Fruit fly (Drosophila melanogaster) whole organism, wandering third instar larva: ENCODE measurements around the gene CG6066.

Experiments
- Abd-B ChIP-seq: fragments of >200 bp; optimal IDR thresholded peaks from 2 replicates; lab custom pipeline; 2017; ENCODE audit warnings: missing biosample characterization, missing genetic modification characterization
- CG32264 ChIP-seq: fragments of 200-800 bp; sonication (Bioruptor generic); optimal IDR thresholded peaks from 2 replicates; lab custom pipeline; 2016; ENCODE audit warnings: missing biosample characterization, missing genetic modification characterization
- CG9705 ChIP-seq: fragments of 200-800 bp; sonication (Bioruptor generic); optimal IDR thresholded peaks from 2 replicates; lab custom pipeline; 2018; ENCODE audit warnings: missing biosample characterization, mild to moderate bottlenecking, missing genetic modification characterization
- CrebA ChIP-seq: fragments of 200-800 bp; sonication (Bioruptor generic); optimal IDR thresholded peaks from 2 replicates; lab custom pipeline; 2016; ENCODE audit warnings: missing biosample characterization, mild to moderate bottlenecking, missing genetic modification characterization, borderline replicate concordance
- Dfd ChIP-seq: fragments of >200 bp; optimal IDR thresholded peaks from 2 replicates; lab custom pipeline; 2017; ENCODE audit warnings: missing biosample characterization, missing genetic modification characterization
- Dif ChIP-seq: fragments of 200-275, 200-300 bp; sonication (Bioruptor generic); optimal IDR thresholded peaks from 2 replicates; lab custom pipeline; 2018; ENCODE audit warnings: missing biosample characterization, missing genetic modification characterization; ENCODE audit not compliant: partially characterized antibody
- GATAd ChIP-seq: sonication (Bioruptor generic); optimal IDR thresholded peaks from 2 replicates; lab custom pipeline; 2016; ENCODE audit warnings: missing biosample characterization, missing genetic modification characterization
- HLH106 ChIP-seq: fragments of 200-800 bp; optimal IDR thresholded peaks from 3 replicates; lab custom pipeline; 2019; ENCODE audit warnings: missing biosample characterization, mild to moderate bottlenecking, missing genetic modification characterization, moderate library complexity
- Hnf4 ChIP-seq: fragments of 200-800 bp; sonication (Bioruptor generic); optimal IDR thresholded peaks from 2 replicates; lab custom pipeline; 2016; ENCODE audit warnings: missing biosample characterization, mild to moderate bottlenecking, missing genetic modification characterization
- Hr78 ChIP-seq: fragments of >200 bp; optimal IDR thresholded peaks from 2 replicates; lab custom pipeline; 2017; ENCODE audit warnings: missing biosample characterization, missing genetic modification characterization
- Hr83 ChIP-seq: fragments of 200-300 bp; sonication (Bioruptor generic); optimal IDR thresholded peaks from 2 replicates; lab custom pipeline; 2016; ENCODE audit warnings: missing biosample characterization, mild to moderate bottlenecking, missing genetic modification characterization, moderate library complexity; ENCODE audit not compliant: poor library complexity, severe bottlenecking
- Jra ChIP-seq: sonication (Bioruptor generic); optimal IDR thresholded peaks from 2 replicates; lab custom pipeline; 2016; ENCODE audit warnings: missing biosample characterization, missing genetic modification characterization
- Mio ChIP-seq: sonication (Bioruptor generic); optimal IDR thresholded peaks from 2 replicates; lab custom pipeline; 2016; ENCODE audit warnings: missing biosample characterization, missing genetic modification characterization
- Myc ChIP-seq: fragments of >200 bp; optimal IDR thresholded peaks from 2 replicates; lab custom pipeline; 2017
- N ChIP-seq: fragments of >200 bp; optimal IDR thresholded peaks from 2 replicates; lab custom pipeline; 2018; ENCODE audit warnings: missing biosample characterization, missing external identifiers, missing genetic modification characterization
- OdsH ChIP-seq: fragments of 200-800 bp; sonication (Bioruptor generic); optimal IDR thresholded peaks from 2 replicates; lab custom pipeline; 2016; ENCODE audit warnings: missing biosample characterization, mild to moderate bottlenecking, missing genetic modification characterization
- Rel ChIP-seq, 2 experiments: fragments of 200-800 bp; sonication (Bioruptor generic) in 1 of 2; optimal IDR thresholded peaks; 2 replicates in 1 of 2; 3 replicates in 1 of 2; lab custom pipeline; 2016 to 2019; ENCODE audit warnings: mild to moderate bottlenecking in 2 of 2, missing biosample characterization in 2 of 2, missing genetic modification characterization in 2 of 2, moderate library complexity in 1 of 2
- Sp1 ChIP-seq: fragments of 200-800 bp; sonication (Bioruptor generic); optimal IDR thresholded peaks from 3 replicates; lab custom pipeline; 2019; ENCODE audit warnings: missing biosample characterization, mild to moderate bottlenecking, missing genetic modification characterization, moderate library complexity
- Vsx2 ChIP-seq: fragments of 200-300, 225-300 bp; sonication (Bioruptor generic); optimal IDR thresholded peaks from 2 replicates; lab custom pipeline; 2018; ENCODE audit warnings: missing biosample characterization, missing genetic modification characterization; ENCODE audit not compliant: partially characterized antibody
- br ChIP-seq: fragments of 200-800 bp; sonication (Bioruptor generic); optimal IDR thresholded peaks from 2 replicates; lab custom pipeline; 2016; ENCODE audit warnings: missing biosample characterization, missing genetic modification characterization
- brk ChIP-seq: fragments of 200-800 bp; sonication (Bioruptor generic); optimal IDR thresholded peaks from 2 replicates; lab custom pipeline; 2016; ENCODE audit warnings: missing biosample characterization, mild to moderate bottlenecking, missing genetic modification characterization
- dl ChIP-seq, 2 experiments: fragments of 175-275, 200-275 bp in 1 of 2; fragments of 200-275 bp in 1 of 2; sonication (Bioruptor generic); optimal IDR thresholded peaks; lab custom pipeline; 2018; ENCODE audit warnings: mild to moderate bottlenecking in 2 of 2, missing biosample characterization in 2 of 2, missing genetic modification characterization in 2 of 2, moderate library complexity in 2 of 2; ENCODE audit not compliant: partially characterized antibody in 2 of 2, insufficient read depth in 1 of 2
- dmrt93B ChIP-seq: fragments of 200-800 bp; sonication (Bioruptor generic); optimal IDR thresholded peaks from 2 replicates; lab custom pipeline; 2018; ENCODE audit warnings: missing biosample characterization, mild to moderate bottlenecking, missing genetic modification characterization
- dsf ChIP-seq: sonication (Bioruptor generic); optimal IDR thresholded peaks from 2 replicates; lab custom pipeline; 2016; ENCODE audit warnings: missing biosample characterization, missing genetic modification characterization, borderline replicate concordance
- ey ChIP-seq: fragments of 200-800 bp; sonication (Bioruptor generic); optimal IDR thresholded peaks from 2 replicates; lab custom pipeline; 2016; ENCODE audit warnings: missing biosample characterization, missing genetic modification characterization
- foxo ChIP-seq, 2 experiments: fragments of 200-800 bp; sonication (Bioruptor generic); optimal IDR thresholded peaks; 2 replicates in 1 of 2; 3 replicates in 1 of 2; lab custom pipeline; 2016 to 2017; ENCODE audit warnings: missing biosample characterization in 2 of 2, missing genetic modification characterization in 2 of 2
- fru ChIP-seq: fragments of 200-800 bp; sonication (Bioruptor generic); optimal IDR thresholded peaks from 3 replicates; lab custom pipeline; 2016; ENCODE audit warnings: missing biosample characterization, mild to moderate bottlenecking, missing genetic modification characterization
- h ChIP-seq: fragments of 200-800 bp; sonication (Bioruptor generic); optimal IDR thresholded peaks from 3 replicates; lab custom pipeline; 2016; ENCODE audit warnings: missing biosample characterization, mild to moderate bottlenecking, missing genetic modification characterization
- jim ChIP-seq: fragments of 175-275, 200-325 bp; sonication (Bioruptor generic); optimal IDR thresholded peaks from 2 replicates; lab custom pipeline; 2016; ENCODE audit warnings: missing biosample characterization, mild to moderate bottlenecking, missing genetic modification characterization
- lola ChIP-seq: fragments of >200 bp; optimal IDR thresholded peaks from 2 replicates; lab custom pipeline; 2017; ENCODE audit warnings: missing biosample characterization, missing genetic modification characterization
- pan ChIP-seq: fragments of >200 bp; optimal IDR thresholded peaks from 2 replicates; lab custom pipeline; 2017
- psq ChIP-seq: fragments of 200-800 bp; sonication (Bioruptor generic); optimal IDR thresholded peaks from 3 replicates; lab custom pipeline; 2017; ENCODE audit warnings: missing biosample characterization, mild to moderate bottlenecking, missing genetic modification characterization, moderate library complexity
- rgr ChIP-seq: fragments of 200-800 bp; sonication (Bioruptor generic); optimal IDR thresholded peaks from 3 replicates; lab custom pipeline; 2016; ENCODE audit warnings: missing biosample characterization, mild to moderate bottlenecking, missing genetic modification characterization
- sage ChIP-seq: fragments of 200-800 bp; sonication (Bioruptor generic); optimal IDR thresholded peaks from 2 replicates; lab custom pipeline; 2016; ENCODE audit warnings: missing biosample characterization, mild to moderate bottlenecking, missing genetic modification characterization
- sv ChIP-seq: fragments of 200-800 bp; sonication (Bioruptor generic); optimal IDR thresholded peaks from 3 replicates; lab custom pipeline; 2016; ENCODE audit warnings: missing biosample characterization, missing genetic modification characterization
- tai ChIP-seq: sonication (Bioruptor generic); optimal IDR thresholded peaks from 2 replicates; lab custom pipeline; 2016; ENCODE audit warnings: missing biosample characterization, missing genetic modification characterization
- usp ChIP-seq: fragments of >200 bp; optimal IDR thresholded peaks from 2 replicates; lab custom pipeline; 2017; ENCODE audit warnings: missing biosample characterization, missing genetic modification characterization
- woc ChIP-seq: sonication (Bioruptor generic); optimal IDR thresholded peaks from 2 replicates; lab custom pipeline; 2016; ENCODE audit warnings: missing biosample characterization, mild to moderate bottlenecking, missing genetic modification characterization

The CG6066 gene

dm6 chr3R:27092263-27092662 lies 24.2 kb downstream of the CG6066 start:
- TF ChIP-seq usp (GFP tag; lab: Kevin White, UChicago) (no peak), ey (GFP tag; lab: Kevin White, UChicago) (peak; percentile 75), Abd-B (GFP tag; lab: Kevin White, UChicago) (no peak), sv (GFP tag; lab: Kevin White, UChicago) (no peak), Hr78 (GFP tag; lab: Kevin White, UChicago) (no peak), jim (GFP tag; lab: Kevin White, UChicago) (no peak), Jra (GFP tag; lab: Kevin White, UChicago) (no peak), CG9705 (no peak), tai (GFP tag; lab: Kevin White, UChicago) (peak; percentile 69), fru (peak; percentile 57), Vsx2 (GFP tag; lab: Kevin White, UChicago) (no peak), Dif (GFP tag; lab: Kevin White, UChicago) (no peak), dsf (GFP tag; lab: Kevin White, UChicago) (no peak), sage (GFP tag; lab: Kevin White, UChicago) (no peak), Hr83 (GFP tag; lab: Kevin White, UChicago) (no peak), OdsH (GFP tag; lab: Kevin White, UChicago) (peak; percentile 57), brk (GFP tag; lab: Kevin White, UChicago) (no peak), GATAd (peak; percentile 17), woc (GFP tag; lab: Kevin White, UChicago) (peak; percentile 16), CG32264 (GFP tag; lab: Kevin White, UChicago) (no peak), Dfd (no peak), Myc (no peak), Sp1 (peak; percentile 48), N (GFP tag; lab: Kevin White, UChicago) (no peak), lola (GFP tag; lab: Kevin White, UChicago) (no peak), foxo (GFP tag; optimal IDR thresholded peaks at IDR 0.05; lab: Kevin White, UChicago) (peak in 1 of 2 experiments; percentile 68), pan (lab: Kevin White, UChicago) (no peak), CrebA (GFP tag; lab: Kevin White, UChicago) (no peak), h (peak; percentile 74), Rel (GFP tag; optimal IDR thresholded peaks at IDR 0.05; lab: Kevin White, UChicago) (no peak), Rel (tag; optimal IDR thresholded peaks at IDR 0.05; lab: Kevin White, UChicago) (peak; percentile 85), Hnf4 (GFP tag; lab: Kevin White, UChicago) (peak; percentile 78), br (GFP tag; lab: Kevin White, UChicago) (peak; percentile 68), psq (GFP tag; lab: Kevin White, UChicago) (peak; percentile 51), dmrt93B (peak; percentile 11), rgr (GFP tag; lab: Kevin White, UChicago) (peak; percentile 71), Mio (no peak), dl (GFP tag; optimal IDR thresholded peaks at IDR 0.05; lab: Kevin White, UChicago; ENCODE audit: insufficient read depth in 1 of 2, partially characterized antibody in 2 of 2) (no peak), HLH106 (peak; percentile 65)

dm6 chr3R:27091106-27091505 lies 25.4 kb downstream of the CG6066 start, which contains the start of gene Cpr97Eb:
Gene Cpr97Eb (minus strand): TSS chr3R:27091130.
- no peak for TF ChIP-seq dsf (GFP tag; lab: Kevin White, UChicago)
- TF ChIP-seq br (GFP tag; lab: Kevin White, UChicago), result no peak
- no peak for TF ChIP-seq fru
- no peak for TF ChIP-seq Mio
- no peak for TF ChIP-seq foxo (GFP tag; optimal IDR thresholded peaks at IDR 0.05; lab: Kevin White, UChicago)
- TF ChIP-seq lola (GFP tag; lab: Kevin White, UChicago), result no peak
- no peak for TF ChIP-seq Jra (GFP tag; lab: Kevin White, UChicago)
- TF ChIP-seq ey (GFP tag; lab: Kevin White, UChicago), result no peak
- no peak for TF ChIP-seq CG32264 (GFP tag; lab: Kevin White, UChicago)
- no peak for TF ChIP-seq Hr83 (GFP tag; lab: Kevin White, UChicago)
- no peak for TF ChIP-seq dl (GFP tag; optimal IDR thresholded peaks at IDR 0.05; lab: Kevin White, UChicago; ENCODE audit: insufficient read depth in 1 of 2, partially characterized antibody in 2 of 2)
- no peak for TF ChIP-seq woc (GFP tag; lab: Kevin White, UChicago)
- TF ChIP-seq CrebA (GFP tag; lab: Kevin White, UChicago), result no peak
- TF ChIP-seq, all 38 proteins: peak for 0
